Worm (Caenorhabditis elegans) whole organism, L1 larva: ENCODE results near the gene Y53F4B.62.
A peak's percentile ranks its signal among the peaks of the same experiment; 100 is the strongest.

ENCODE experiments used
- C16A3.4 ChIP-seq: fragments of 150-350 bp; optimal IDR thresholded peaks from 2 replicates; lab custom pipeline; 2014; ENCODE audit warnings: missing biosample characterization, missing genetic modification characterization
- C34B4.2 ChIP-seq: sonication (generic microtip); optimal IDR thresholded peaks from 2 replicates; lab custom pipeline; 2017; ENCODE audit warnings: mild to moderate bottlenecking, missing genetic modification characterization, missing compliant biosample characterization
- Y116A8C.19 ChIP-seq: sonication (generic microtip); optimal IDR thresholded peaks from 2 replicates; lab custom pipeline; 2016; ENCODE audit warnings: missing compliant biosample characterization, missing genetic modification characterization, borderline replicate concordance
- alr-1 ChIP-seq: fragments of 200-800 bp; sonication (Bioruptor generic); optimal IDR thresholded peaks from 2 replicates; lab custom pipeline; 2018; ENCODE audit warnings: borderline replicate concordance, mild to moderate bottlenecking, missing genetic modification characterization, missing compliant biosample characterization
- aly-2 ChIP-seq: fragments of 150-350 bp; optimal IDR thresholded peaks from 2 replicates; lab custom pipeline; 2014; ENCODE audit warnings: missing biosample characterization, missing genetic modification characterization
- blmp-1 ChIP-seq: fragments of 150-350 bp; optimal IDR thresholded peaks from 2 replicates; lab custom pipeline; 2014; ENCODE audit warnings: missing biosample characterization, missing genetic modification characterization
- ceh-8 ChIP-seq: fragments of 200-800 bp; sonication (Bioruptor generic); optimal IDR thresholded peaks from 2 replicates; lab custom pipeline; 2018; ENCODE audit warnings: mild to moderate bottlenecking, missing genetic modification characterization, moderate library complexity, missing compliant biosample characterization
- ceh-82 ChIP-seq, 3 experiments: fragments of 150-350 bp in 1 of 3; sonication (generic microtip) in 2 of 3; optimal IDR thresholded peaks; 2 replicates each; lab custom pipeline; 2014 to 2017; ENCODE audit warnings: missing biosample characterization in 3 of 3, missing genetic modification characterization in 3 of 3
- ceh-88 ChIP-seq: fragments of 200-800 bp; sonication (Bioruptor generic); IDR thresholded peaks from 2 replicates; pipeline ENCODE4 v1.3.6; 2022; ENCODE audit warnings: missing genetic modification characterization, missing compliant biosample characterization
- dpl-1 ChIP-seq, 3 experiments: fragments of 150-350 bp in 2 of 3; sonication (generic microtip) in 1 of 3; optimal IDR thresholded peaks; 2 replicates each; lab custom pipeline; 2014 to 2017; ENCODE audit warnings: missing biosample characterization in 3 of 3, missing genetic modification characterization in 3 of 3, missing genetic modification reagents in 3 of 3
- dsc-1 ChIP-seq: sonication (generic microtip); optimal IDR thresholded peaks from 2 replicates; lab custom pipeline; 2016; ENCODE audit warnings: mild to moderate bottlenecking, missing genetic modification characterization, missing compliant biosample characterization
- ets-5 ChIP-seq: fragments of 200-800 bp; sonication (Bioruptor generic); IDR thresholded peaks from 2 replicates; pipeline ENCODE4 v1.3.6; 2022; ENCODE audit warnings: missing genetic modification characterization, missing compliant biosample characterization
- fkh-4 ChIP-seq: sonication (generic microtip); optimal IDR thresholded peaks from 2 replicates; lab custom pipeline; 2016; ENCODE audit warnings: missing compliant biosample characterization, missing genetic modification characterization, borderline replicate concordance
- fkh-8 ChIP-seq: sonication (generic microtip); optimal IDR thresholded peaks from 2 replicates; lab custom pipeline; 2016; ENCODE audit warnings: mild to moderate bottlenecking, missing genetic modification characterization, missing compliant biosample characterization
- irx-1 ChIP-seq: sonication (generic microtip); optimal IDR thresholded peaks from 2 replicates; lab custom pipeline; 2016; ENCODE audit warnings: missing genetic modification characterization, missing compliant biosample characterization
- isw-1 ChIP-seq: fragments of 200-800 bp; sonication (Bioruptor generic); IDR thresholded peaks from 2 replicates; pipeline ENCODE4 v1.3.6; 2022; ENCODE audit warnings: missing genetic modification characterization, missing compliant biosample characterization
- jun-1 ChIP-seq: fragments of 150-350 bp; optimal IDR thresholded peaks from 2 replicates; lab custom pipeline; 2014; ENCODE audit warnings: missing biosample characterization, missing genetic modification reagents, missing genetic modification characterization
- lin-14 ChIP-seq: fragments of 200-800 bp; sonication (Bioruptor generic); optimal IDR thresholded peaks from 2 replicates; lab custom pipeline; 2018; ENCODE audit warnings: mild to moderate bottlenecking, missing genetic modification characterization, moderate library complexity, missing compliant biosample characterization
- lin-35 ChIP-seq, 2 experiments: fragments of 150-350 bp; optimal IDR thresholded peaks; 2 replicates each; lab custom pipeline; 2014; ENCODE audit warnings: missing biosample characterization in 2 of 2, missing genetic modification characterization in 2 of 2, missing genetic modification reagents in 2 of 2
- lin-39 ChIP-seq: fragments of 150-350 bp; optimal IDR thresholded peaks from 2 replicates; lab custom pipeline; 2014; ENCODE audit warnings: missing biosample characterization, missing genetic modification reagents, missing genetic modification characterization
- lsy-2 ChIP-seq, 2 experiments: fragments of 150-350 bp; optimal IDR thresholded peaks; 2 replicates each; lab custom pipeline; 2014; ENCODE audit warnings: missing biosample characterization in 2 of 2, missing genetic modification characterization in 2 of 2
- mdl-1 ChIP-seq, 2 experiments: fragments of 150-350 bp; optimal IDR thresholded peaks; 2 replicates each; lab custom pipeline; 2014 to 2017; ENCODE audit warnings: missing biosample characterization in 2 of 2, missing genetic modification characterization in 2 of 2, inconsistent platforms in 1 of 2
- nhr-11 ChIP-seq: fragments of 150-350 bp; optimal IDR thresholded peaks from 2 replicates; lab custom pipeline; 2014; ENCODE audit warnings: missing biosample characterization, missing genetic modification characterization
- nhr-20 ChIP-seq: sonication (generic microtip); optimal IDR thresholded peaks from 2 replicates; lab custom pipeline; 2016; ENCODE audit warnings: mild to moderate bottlenecking, missing genetic modification characterization, missing compliant biosample characterization
- nhr-47 ChIP-seq: sonication (generic microtip); optimal IDR thresholded peaks from 2 replicates; lab custom pipeline; 2016; ENCODE audit warnings: mild to moderate bottlenecking, missing genetic modification characterization, moderate library complexity, missing compliant biosample characterization
- nhr-71 ChIP-seq: sonication (generic microtip); optimal IDR thresholded peaks from 2 replicates; lab custom pipeline; 2016; ENCODE audit warnings: mild to moderate bottlenecking, missing genetic modification characterization, moderate library complexity, missing compliant biosample characterization
- nhr-77 ChIP-seq: fragments of 150-350 bp; optimal IDR thresholded peaks from 2 replicates; lab custom pipeline; 2014; ENCODE audit warnings: missing biosample characterization, missing genetic modification characterization
- nhr-85 ChIP-seq: sonication (generic microtip); peaks from one replicate; lab custom pipeline; 2016; ENCODE audit warnings: missing genetic modification characterization, inconsistent platforms, missing compliant biosample characterization
- pax-3 ChIP-seq: fragments of 200-800 bp; sonication (Bioruptor generic); optimal IDR thresholded peaks from 2 replicates; lab custom pipeline; 2018; ENCODE audit warnings: mild to moderate bottlenecking, missing genetic modification characterization, moderate library complexity, missing compliant biosample characterization
- rnt-1 ChIP-seq: sonication (generic microtip); optimal IDR thresholded peaks from 2 replicates; lab custom pipeline; 2016; ENCODE audit warnings: mild to moderate bottlenecking, missing genetic modification characterization, moderate library complexity, missing compliant biosample characterization
- skn-1 ChIP-seq: fragments of 150-350 bp; optimal IDR thresholded peaks from 2 replicates; lab custom pipeline; 2014; ENCODE audit warnings: missing biosample characterization, missing genetic modification characterization
- snpc-4 ChIP-seq: fragments of 150-350 bp; optimal IDR thresholded peaks from 2 replicates; lab custom pipeline; 2014; ENCODE audit warnings: missing biosample characterization, missing genetic modification characterization
- snu-23 ChIP-seq: sonication (generic microtip); optimal IDR thresholded peaks from 2 replicates; lab custom pipeline; 2016; ENCODE audit warnings: missing genetic modification characterization, missing compliant biosample characterization
- sptf-1 ChIP-seq: fragments of 150-350 bp; optimal IDR thresholded peaks from 2 replicates; lab custom pipeline; 2014; ENCODE audit warnings: missing biosample characterization, missing genetic modification characterization
- sup-37 ChIP-seq: fragments of 200-800 bp; sonication (Bioruptor generic); optimal IDR thresholded peaks from 2 replicates; lab custom pipeline; 2018; ENCODE audit warnings: mild to moderate bottlenecking, missing genetic modification characterization, missing compliant biosample characterization
- swsn-7 ChIP-seq: sonication (generic microtip); optimal IDR thresholded peaks from 2 replicates; lab custom pipeline; 2016; ENCODE audit warnings: missing genetic modification characterization, missing compliant biosample characterization
- tbx-2 ChIP-seq: sonication (generic microtip); optimal IDR thresholded peaks from 2 replicates; lab custom pipeline; 2016; ENCODE audit warnings: missing genetic modification characterization, missing compliant biosample characterization
- tlp-1 ChIP-seq: fragments of 150-350 bp; optimal IDR thresholded peaks from 2 replicates; lab custom pipeline; 2014; ENCODE audit warnings: missing biosample characterization, missing genetic modification characterization
- unc-30 ChIP-seq: sonication (generic microtip); optimal IDR thresholded peaks from 2 replicates; lab custom pipeline; 2017; ENCODE audit warnings: missing biosample characterization, missing genetic modification characterization
- unc-98 ChIP-seq: fragments of 200-800 bp; sonication (Bioruptor generic); IDR thresholded peaks from 2 replicates; pipeline ENCODE4 v1.3.6; 2022; ENCODE audit warnings: missing genetic modification characterization, missing compliant biosample characterization
- xbp-1 ChIP-seq: sonication (generic microtip); optimal IDR thresholded peaks from 2 replicates; lab custom pipeline; 2016; ENCODE audit warnings: missing genetic modification characterization, missing compliant biosample characterization
- zag-1 ChIP-seq: fragments of 150-350 bp; optimal IDR thresholded peaks from 2 replicates; lab custom pipeline; 2014; ENCODE audit warnings: missing biosample characterization, missing genetic modification characterization

The Y53F4B.62 gene

ce11 chrII:15130512-15130911, at the start of gene Y53F4B.62:
Y53F4B.62 (minus strand) TSS chrII:15130612.
- TF ChIP-seq zag-1 (tag; lab: Kevin White, UChicago) (no peak), nhr-11 (tag; lab: Kevin White, UChicago) (no peak), lin-35 (GFP tag; optimal IDR thresholded peaks at IDR 0.05; lab: Kevin White, UChicago) (no peak), unc-98 (no peak), alr-1 (tag; lab: Kevin White, UChicago) (no peak), dsc-1 (tag; lab: Kevin White, UChicago) (no peak), blmp-1 (tag; lab: Kevin White, UChicago) (no peak)

ce11 chrII:15178494-15178893, 48.1 kb upstream of the Y53F4B.62 start, which contains the start of gene gst-32:
gst-32 (minus strand) TSS chrII:15178594.
- peak; percentile 22 for TF ChIP-seq nhr-85
- no peak for TF ChIP-seq xbp-1 (tag; lab: Kevin White, UChicago)

ce11 chrII:15175643-15176042, 45.2 kb upstream of the Y53F4B.62 start, which contains the start of gene Y53F4B.36:
Y53F4B.36 (plus strand) TSS chrII:15175943.
- TF ChIP-seq C34B4.2 (tag; lab: Kevin White, UChicago) (no peak), pax-3 (no peak), ceh-8 (GFP tag; lab: Kevin White, UChicago) (no peak), nhr-20 (tag; lab: Kevin White, UChicago) (no peak), ets-5 (GFP tag; lab: Robert Waterston, UW) (no peak), Y116A8C.19 (no peak)

ce11 chrII:15174915-15175548, 44.6 kb upstream of the Y53F4B.62 start, which contains the start of gene gst-31:
gst-31 (minus strand) TSS chrII:15174965.
- peak in 1 of 2 experiments; percentile 16 for TF ChIP-seq lsy-2 (tag; optimal IDR thresholded peaks at IDR 0.05; lab: Kevin White, UChicago)
- TF ChIP-seq fkh-4 (tag; lab: Kevin White, UChicago) = no peak
- TF ChIP-seq blmp-1 (tag; lab: Kevin White, UChicago) = peak; percentile 50
- no peak for TF ChIP-seq nhr-47 (tag; lab: Kevin White, UChicago)
- TF ChIP-seq lin-14 (GFP tag; lab: Kevin White, UChicago) = peak; percentile 61
- TF ChIP-seq skn-1 = peak; percentile 88
- TF ChIP-seq fkh-8 (tag; lab: Kevin White, UChicago) = peak; percentile 81
- TF ChIP-seq snu-23 (GFP tag; lab: Kevin White, UChicago) = peak; percentile 28
- no peak for TF ChIP-seq dsc-1 (tag; lab: Kevin White, UChicago)
- no peak for TF ChIP-seq nhr-77 (tag; lab: Kevin White, UChicago)
- TF ChIP-seq ceh-8 (GFP tag; lab: Kevin White, UChicago) = no peak

DNA sequence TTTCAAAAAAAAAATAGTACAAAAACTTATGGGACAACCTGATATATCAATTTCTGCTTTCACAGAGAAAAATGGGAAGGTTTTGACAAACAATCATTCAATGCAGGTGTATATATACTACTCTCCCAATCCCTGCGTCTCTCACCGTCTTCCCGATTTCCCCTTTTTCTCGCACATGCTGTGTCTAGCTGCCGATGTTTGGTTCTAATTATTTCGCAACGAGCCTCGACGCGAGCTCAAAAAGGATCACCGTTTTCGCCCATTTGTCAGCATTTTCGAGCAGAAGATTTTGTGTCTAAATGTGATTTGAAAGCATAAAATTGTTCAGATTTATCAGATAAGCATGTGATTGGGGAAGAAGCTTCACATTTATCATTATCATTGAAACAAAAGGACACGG, 42.8 kb upstream of the Y53F4B.62 start:
- TF ChIP-seq snpc-4 (tag; lab: Kevin White, UChicago) (peak; percentile 11), unc-30 (tag; lab: Kevin White, UChicago) (no peak), ceh-88 (GFP tag; lab: Robert Waterston, UW) (no peak), swsn-7 (tag; lab: Kevin White, UChicago) (peak; percentile 38), lin-39 (no peak), C16A3.4 (tag; lab: Kevin White, UChicago) (no peak), dpl-1 (GFP tag; optimal IDR thresholded peaks at IDR 0.05; lab: Kevin White, UChicago) (peak in 2 of 3 experiments; percentile 17 to 27), rnt-1 (tag; lab: Kevin White, UChicago) (peak; percentile 8), isw-1 (GFP tag; lab: Robert Waterston, UW) (no peak), nhr-47 (tag; lab: Kevin White, UChicago) (peak; percentile 30), mdl-1 (tag; optimal IDR thresholded peaks at IDR 0.05; lab: Kevin White, UChicago) (peak in 1 of 2 experiments; percentile 35), nhr-77 (tag; lab: Kevin White, UChicago) (peak; percentile 27), tbx-2 (tag; lab: Kevin White, UChicago) (no peak), ceh-82 (tag; optimal IDR thresholded peaks at IDR 0.05; lab: Kevin White, UChicago) (peak; percentile 3 to 38 (median 17)), lin-35 (GFP tag; optimal IDR thresholded peaks at IDR 0.05; lab: Kevin White, UChicago) (peak; percentile 1 to 41), jun-1 (tag; lab: Kevin White, UChicago) (peak; percentile 23), nhr-71 (tag; lab: Kevin White, UChicago) (peak; percentile 65), lsy-2 (tag; optimal IDR thresholded peaks at IDR 0.05; lab: Kevin White, UChicago) (peak in 1 of 2 experiments; percentile 44), sup-37 (GFP tag; lab: Kevin White, UChicago) (no peak), irx-1 (tag; lab: Kevin White, UChicago) (no peak), lin-14 (GFP tag; lab: Kevin White, UChicago) (peak; percentile 57), snu-23 (GFP tag; lab: Kevin White, UChicago) (peak; percentile 40), alr-1 (tag; lab: Kevin White, UChicago) (no peak), sptf-1 (tag; lab: Kevin White, UChicago) (no peak), fkh-8 (tag; lab: Kevin White, UChicago) (peak; percentile 83), tlp-1 (tag; lab: Kevin White, UChicago) (no peak), aly-2 (tag; lab: Kevin White, UChicago) (no peak)
